Worm (Caenorhabditis elegans): Measurements from ENCODE around the gene Y54G11A.1.

- TF ChIP-seq nhr-25 (tag; optimal IDR thresholded peaks at IDR 0.05) (no peak), elt-1 (tag; optimal IDR thresholded peaks at IDR 0.05) (no peak), unc-62 (GFP tag; optimal IDR thresholded peaks at IDR 0.05) (no peak), nhr-237 (tag; optimal IDR thresholded peaks at IDR 0.05) (no peak), lin-39 (tag; optimal IDR thresholded peaks at IDR 0.05) (no peak), snpc-4 (tag; optimal IDR thresholded peaks at IDR 0.05) (no peak), fkh-10 (GFP tag; optimal IDR thresholded peaks at IDR 0.05) (no peak), tbx-2 (tag; optimal IDR thresholded peaks at IDR 0.05) (no peak), zag-1 (tag; optimal IDR thresholded peaks at IDR 0.05) (no peak)
Measured at ce11 chrII:14230075-14230474, 38.9 kb downstream of the Y54G11A.1 start.
